Worm (Caenorhabditis elegans) whole organism, midembryonic: ENCODE measurements around the gene srt-29.

Source experiments
- T22C8.4 ChIP-seq: fragments of 200-800 bp; sonication (Bioruptor generic); IDR thresholded peaks from 2 replicates; pipeline ENCODE4 v1.3.6; 2022; ENCODE audit warnings: missing genetic modification characterization, missing compliant biosample characterization
- flt-1 ChIP-seq: fragments of 200-800 bp; sonication (Bioruptor generic); IDR thresholded peaks from 2 replicates; pipeline ENCODE4 v1.3.6; 2022; ENCODE audit warnings: missing genetic modification characterization, missing compliant biosample characterization
- klf-2 ChIP-seq: fragments of 200-800 bp; sonication (Bioruptor generic); conservative IDR thresholded peaks from 2 replicates; pipeline ENCODE4 v1.3.6; 2022; ENCODE audit warnings: missing genetic modification reagents, missing genetic modification characterization, missing compliant biosample characterization
- med-1 ChIP-seq: sonication (generic microtip); optimal IDR thresholded peaks from 2 replicates; lab custom pipeline; 2017; ENCODE audit warnings: missing genetic modification characterization, mild to moderate bottlenecking, missing compliant biosample characterization, antibody characterized with exemption, missing genetic modification reagents; ENCODE audit not compliant: insufficient read depth
- ztf-23 ChIP-seq: fragments of 200-800 bp; sonication (Bioruptor generic); IDR thresholded peaks from 2 replicates; pipeline ENCODE4 v1.3.6; 2022; ENCODE audit warnings: missing genetic modification reagents, missing genetic modification characterization, missing compliant biosample characterization
- ztf-29 ChIP-seq: fragments of 200-800 bp; sonication (Bioruptor generic); IDR thresholded peaks from 2 replicates; pipeline ENCODE4 v1.3.6; 2022; ENCODE audit warnings: missing genetic modification reagents, missing genetic modification characterization, missing compliant biosample characterization

DNA sequence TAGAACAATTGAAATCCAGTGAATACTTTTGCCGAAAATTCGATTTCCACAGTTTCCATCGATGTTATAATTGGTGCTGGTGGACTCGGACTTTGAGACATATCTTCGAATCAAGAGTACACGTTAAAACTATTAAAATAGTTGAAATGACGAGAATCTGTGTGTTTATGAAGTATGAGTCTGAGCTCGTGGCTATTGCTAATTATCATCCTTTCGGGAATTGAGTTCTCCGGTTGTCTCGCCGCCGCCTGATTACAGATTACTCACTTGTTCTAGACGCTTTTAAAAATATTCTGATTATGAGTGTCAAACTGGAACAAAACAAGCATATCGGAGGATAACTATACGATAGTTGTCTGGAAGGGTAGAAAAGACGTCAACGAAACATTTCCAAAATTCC lies 19.2 kb upstream of the srt-29 start, which contains the start of gene srg-56:
- no peak for TF ChIP-seq klf-2 (GFP tag; lab: Robert Waterston, UW)
- no peak for TF ChIP-seq flt-1 (GFP tag; lab: Robert Waterston, UW)
- no peak for TF ChIP-seq ztf-23 (GFP tag; lab: Robert Waterston, UW)
- TF ChIP-seq ztf-29: no peak
- TF ChIP-seq T22C8.4 (GFP tag; lab: Robert Waterston, UW): no peak
- TF ChIP-seq med-1 (GFP tag; lab: Kevin White, UChicago): no peak
